Worm (Caenorhabditis elegans): ENCODE data around the gene clec-66.
A peak's percentile ranks its signal among the peaks of the same experiment; 100 is the strongest.

clec-66 gene

ce11 chrII:12928241-12928640, 24.0 kb downstream of the clec-66 start, which contains the start of gene F58G1.3:
F58G1.3 (minus strand) TSS chrII:12928341.
- TF ChIP-seq nhr-84 (tag; optimal IDR thresholded peaks at IDR 0.05) (no peak), mef-2 (tag; optimal IDR thresholded peaks at IDR 0.05) (no peak), ceh-88 (GFP tag; IDR thresholded peaks at IDR 0.05) (no peak), nhr-28 (tag; optimal IDR thresholded peaks at IDR 0.05) (no peak)

DNA sequence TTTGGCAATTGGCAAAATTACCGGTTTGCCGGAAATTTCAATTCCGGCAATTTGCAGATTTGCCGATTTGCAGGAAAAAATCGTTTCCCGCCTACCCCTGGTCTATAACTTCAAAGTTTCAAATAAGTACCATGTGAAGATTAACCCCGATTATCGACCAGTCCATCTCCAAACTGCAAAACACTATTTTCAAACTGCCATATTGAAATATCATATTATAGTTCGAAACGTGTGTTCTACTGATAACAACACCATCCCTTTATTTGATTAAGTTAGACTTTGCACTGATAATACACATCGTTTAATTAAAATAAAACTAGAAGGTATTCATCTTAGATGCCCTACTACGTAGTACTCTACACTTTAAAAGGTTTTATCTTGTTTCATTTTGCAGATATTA, 25.9 kb downstream of the clec-66 start:
- no peak for TF ChIP-seq aha-1 (tag; optimal IDR thresholded peaks at IDR 0.05)
- no peak for TF ChIP-seq efl-1 (optimal IDR thresholded peaks at IDR 0.05)
- TF ChIP-seq efl-1 (GFP tag; optimal IDR thresholded peaks at IDR 0.05 in 1 of 2): peak in 1 of 2 experiments; percentile 49

DNA sequence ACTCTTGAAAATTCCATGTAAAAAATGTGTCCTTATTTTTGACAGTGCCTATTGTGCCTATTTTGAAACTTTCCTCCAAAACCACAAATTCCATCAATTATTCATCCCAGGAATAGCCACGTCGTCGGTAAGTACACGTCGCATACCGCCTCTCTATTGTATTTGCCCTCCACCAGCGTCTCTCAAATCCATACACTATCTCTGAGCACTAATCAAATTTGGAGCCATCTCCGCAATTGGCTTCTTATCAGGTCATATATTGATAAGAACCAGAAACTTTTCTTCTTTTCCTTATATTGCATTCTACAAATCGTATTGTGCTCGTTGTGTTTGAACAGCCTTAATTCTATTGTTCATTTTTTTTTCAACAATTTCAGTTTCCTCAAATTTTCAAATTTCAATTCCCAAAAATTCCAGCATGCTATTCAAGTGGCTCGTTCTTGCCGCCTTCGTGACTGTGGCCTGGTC, 27.3 kb downstream of the clec-66 start, which contains the start of gene dct-18:
Gene dct-18, plus strand, starts transcription at position 418 of the 468 bp plus-strand sequence.
- TF ChIP-seq unc-62 (GFP tag; optimal IDR thresholded peaks at IDR 0.05): no peak
- TF ChIP-seq unc-86 (tag; optimal IDR thresholded peaks at IDR 0.05): no peak
- TF ChIP-seq pqm-1 (tag; optimal IDR thresholded peaks at IDR 0.05): peak; percentile 3
- no peak for TF ChIP-seq irx-1 (tag; optimal IDR thresholded peaks at IDR 0.05)
- no peak for TF ChIP-seq efl-1 (optimal IDR thresholded peaks at IDR 0.05)
- peak in 1 of 2 experiments; percentile 56 for TF ChIP-seq efl-1 (GFP tag; optimal IDR thresholded peaks at IDR 0.05 in 1 of 2)
- TF ChIP-seq elt-3 (tag; optimal IDR thresholded peaks at IDR 0.05): no peak
- TF ChIP-seq lin-35 (GFP tag; optimal IDR thresholded peaks at IDR 0.05): peak in 1 of 2 experiments; percentile 24
- TF ChIP-seq xbp-1 (tag; optimal IDR thresholded peaks at IDR 0.05): peak; percentile 46
- TF ChIP-seq elt-2 (tag; optimal IDR thresholded peaks at IDR 0.05): peak; percentile 69
- no peak for TF ChIP-seq isw-1 (GFP tag; IDR thresholded peaks at IDR 0.05)

ce11 chrII:12935259-12935658, 31.1 kb downstream of the clec-66 start, which contains the start of gene lips-9:
lips-9 (minus strand) TSS chrII:12935359.
- TF ChIP-seq ceh-88 (GFP tag; IDR thresholded peaks at IDR 0.05): no peak

DNA sequence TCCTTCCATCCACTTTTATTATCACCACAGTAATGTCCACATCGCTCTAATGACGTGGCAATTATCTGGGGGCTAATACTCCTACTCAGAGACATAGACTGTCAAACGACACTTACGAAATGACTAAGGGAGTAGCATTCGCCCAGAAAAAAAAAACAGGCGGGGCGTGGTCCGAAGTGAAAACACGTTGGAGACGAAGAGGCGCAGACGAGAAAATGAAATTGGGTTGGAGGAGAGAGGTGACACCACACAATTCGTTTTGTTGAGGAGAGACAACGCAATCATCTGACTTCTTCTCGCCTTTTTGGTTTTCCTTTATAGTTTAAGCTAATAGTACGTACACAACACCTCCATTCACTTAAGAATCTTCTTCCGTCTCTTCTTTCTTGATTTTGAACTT, 35.0 kb downstream of the clec-66 start:
- TF ChIP-seq snpc-4 (tag; optimal IDR thresholded peaks at IDR 0.05): peak; percentile 9
- TF ChIP-seq elt-3 (tag; optimal IDR thresholded peaks at IDR 0.05): peak in 1 of 6 experiments; percentile 31
- no peak for TF ChIP-seq nhr-20 (tag; optimal IDR thresholded peaks at IDR 0.05)
- TF ChIP-seq lin-14 (GFP tag; optimal IDR thresholded peaks at IDR 0.05): peak; percentile 49
- no peak for TF ChIP-seq ceh-63 (GFP tag; optimal IDR thresholded peaks at IDR 0.05)
- peak; percentile 55 for TF ChIP-seq blmp-1 (tag; optimal IDR thresholded peaks at IDR 0.05)
- peak in 1 of 2 experiments; percentile 15 for TF ChIP-seq lin-35 (GFP tag; optimal IDR thresholded peaks at IDR 0.05)

- TF ChIP-seq ztf-4 (tag; optimal IDR thresholded peaks at IDR 0.05): no peak
- no peak for TF ChIP-seq fkh-4 (tag; optimal IDR thresholded peaks at IDR 0.05; ENCODE audit: borderline replicate concordance)
- no peak for TF ChIP-seq elt-2 (tag; optimal IDR thresholded peaks at IDR 0.05)
- no peak for TF ChIP-seq egl-13 (tag; optimal IDR thresholded peaks at IDR 0.05)
- TF ChIP-seq ceh-63 (GFP tag; optimal IDR thresholded peaks at IDR 0.05): no peak
Measured at ce11 chrII:12939801-12940200, 35.6 kb downstream of the clec-66 start, which contains the start of gene arrd-10. arrd-10 (plus strand) TSS chrII:12940101.

DNA sequence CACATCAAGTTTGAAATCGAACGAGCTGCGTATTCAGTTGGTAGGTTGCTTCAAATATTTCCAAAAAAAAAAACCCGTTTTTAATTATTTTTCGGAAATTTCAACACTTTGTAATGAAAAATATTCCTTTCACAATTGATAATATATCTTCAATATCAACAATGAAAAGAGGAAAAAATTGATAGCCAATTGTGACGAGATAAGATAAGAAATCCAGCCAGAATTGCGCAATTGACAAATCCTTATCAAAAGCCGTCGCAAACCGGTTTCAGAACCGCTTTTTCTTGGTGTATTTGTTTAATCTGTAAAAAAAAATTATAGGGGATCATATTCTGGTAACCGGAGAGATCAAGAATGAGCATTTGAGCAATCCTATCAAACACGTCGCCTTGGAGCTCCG, 38.3 kb downstream of the clec-66 start:
- TF ChIP-seq elt-3 (tag; optimal IDR thresholded peaks at IDR 0.05) (peak in 5 of 6 experiments; percentile 78 to 91 (median 89)), ceh-90 (tag; optimal IDR thresholded peaks at IDR 0.05) (no peak), nhr-90 (tag; optimal IDR thresholded peaks at IDR 0.05; ENCODE audit: poor library complexity) (no peak), blmp-1 (tag; optimal IDR thresholded peaks at IDR 0.05) (peak; percentile 53)

DNA sequence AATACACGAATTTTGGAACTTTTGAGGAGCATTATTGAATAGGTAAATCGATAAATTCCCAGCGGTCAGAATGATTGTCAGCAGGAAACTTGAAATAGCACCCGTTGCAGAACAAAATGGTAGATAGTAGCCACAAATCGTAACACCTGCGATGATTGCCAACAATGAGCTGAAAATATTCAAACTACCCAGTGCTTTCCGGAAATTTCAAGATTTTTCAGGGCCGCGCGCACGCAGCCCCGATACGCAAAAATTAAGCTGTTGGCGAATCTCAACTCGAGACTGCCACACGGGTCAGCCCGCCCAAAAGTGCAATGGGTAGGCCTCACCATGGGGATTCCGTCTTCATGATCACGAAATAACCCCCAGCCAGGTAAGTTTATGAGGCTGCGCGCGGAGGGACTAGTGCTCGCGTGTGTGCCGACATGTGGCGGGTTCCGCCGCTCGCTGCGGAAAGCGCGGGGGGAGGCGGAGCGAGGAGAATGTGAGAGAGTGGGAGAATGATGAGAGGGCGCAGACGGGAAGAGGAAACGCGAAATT, 40.5 kb downstream of the clec-66 start:
- TF ChIP-seq fkh-10 (GFP tag; optimal IDR thresholded peaks at IDR 0.05) (peak; percentile 70), ceh-90 (tag; optimal IDR thresholded peaks at IDR 0.05) (peak; percentile 64), unc-98 (GFP tag; IDR thresholded peaks at IDR 0.05) (peak; percentile 68), dsc-1 (tag; optimal IDR thresholded peaks at IDR 0.05) (peak; percentile 97), fos-1 (tag; optimal IDR thresholded peaks at IDR 0.05) (peak; percentile 92), tlp-1 (tag; optimal IDR thresholded peaks at IDR 0.05) (no peak), mab-9 (GFP tag; IDR thresholded peaks at IDR 0.05) (peak; percentile 80; the same call in 1 of the 2 replicates), lin-14 (GFP tag; optimal IDR thresholded peaks at IDR 0.05) (peak; percentile 95), ceh-8 (GFP tag; optimal IDR thresholded peaks at IDR 0.05) (peak; percentile 95), nhr-90 (tag; optimal IDR thresholded peaks at IDR 0.05; ENCODE audit: poor library complexity) (peak; percentile 99), mdl-1 (tag; optimal IDR thresholded peaks at IDR 0.05) (peak in 1 of 2 experiments; percentile 78), egl-13 (tag; optimal IDR thresholded peaks at IDR 0.05) (peak; percentile 96), isw-1 (GFP tag; IDR thresholded peaks at IDR 0.05) (peak; percentile 84), C34B4.2 (tag; optimal IDR thresholded peaks at IDR 0.05) (peak; percentile 83), efl-3 (GFP tag; optimal IDR thresholded peaks at IDR 0.05) (peak; percentile 87), zag-1 (tag; optimal IDR thresholded peaks at IDR 0.05) (no peak)

All from whole organism, L1 larva.